Fruit fly (Drosophila melanogaster) Kc167 (cell line): ENCODE results near the gene CG14443.

ENCODE experiments used
- h ChIP-seq: fragments of >200 bp; optimal IDR thresholded peaks from 3 replicates; lab custom pipeline; 2018; ENCODE audit warnings: missing external identifiers
- insv ChIP-seq: fragments of >200 bp; optimal IDR thresholded peaks from 3 replicates; lab custom pipeline; 2018; ENCODE audit warnings: missing external identifiers

DNA sequence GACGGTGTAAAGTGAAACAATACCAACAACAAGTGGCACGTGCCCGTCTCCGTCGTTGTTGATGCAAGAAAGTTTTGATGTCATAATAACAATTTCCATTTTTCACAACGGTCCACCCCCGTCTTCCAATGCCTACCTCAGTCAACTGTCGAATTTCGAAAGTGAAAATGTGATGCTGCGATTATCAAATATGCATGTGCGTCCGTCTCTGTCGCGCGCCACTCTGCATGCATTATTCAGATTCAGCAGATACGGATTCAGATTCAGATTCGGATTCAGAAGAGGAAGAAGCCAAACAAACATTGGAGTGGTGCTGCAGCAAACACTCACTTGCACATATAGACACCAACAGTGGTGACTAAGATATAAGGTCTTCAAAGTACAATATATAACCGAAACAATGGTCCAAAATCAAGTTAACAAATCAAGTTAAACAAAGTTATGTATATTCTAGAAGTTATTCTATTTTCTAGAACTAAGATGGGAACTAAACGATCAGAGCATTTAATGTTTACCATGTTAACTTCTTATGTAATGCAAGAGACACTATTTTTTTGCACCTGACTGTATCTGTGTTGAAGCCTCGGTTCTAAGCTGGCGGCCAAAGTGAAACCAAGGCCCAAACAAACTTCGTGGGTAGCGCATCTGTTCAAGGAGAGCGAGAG is 9.0 kb downstream of the CG14443 start:
- TF ChIP-seq h (lab: Kevin White, UChicago): no peak
- TF ChIP-seq insv (lab: Kevin White, UChicago): no peak
